Fruit fly (Drosophila melanogaster) whole organism, embryonic: ENCODE data around the gene Tyler.

ENCODE experiments used
- Antp ChIP-seq: fragments of 200-800 bp; sonication (Bioruptor generic); optimal IDR thresholded peaks from 3 replicates; lab custom pipeline; 2016; ENCODE audit warnings: missing biosample characterization, missing genetic modification characterization
- Asciz ChIP-seq: fragments of 200-800 bp; sonication (Bioruptor generic); optimal IDR thresholded peaks from 2 replicates; lab custom pipeline; 2017; ENCODE audit warnings: missing biosample characterization, mild to moderate bottlenecking, missing genetic modification characterization, missing genetic modification reagents
- Atf3 ChIP-seq: fragments of 200-800 bp; sonication (Bioruptor generic); optimal IDR thresholded peaks from 3 replicates; lab custom pipeline; 2016; ENCODE audit warnings: missing biosample characterization, missing genetic modification characterization
- CG10209 ChIP-seq: fragments of 200-800 bp; sonication (Bioruptor generic); optimal IDR thresholded peaks from 3 replicates; lab custom pipeline; 2017; ENCODE audit warnings: missing biosample characterization, mild to moderate bottlenecking, missing genetic modification characterization, missing genetic modification reagents
- CG10543 ChIP-seq: fragments of 200-800 bp; sonication (Bioruptor generic); optimal IDR thresholded peaks from 3 replicates; lab custom pipeline; 2017; ENCODE audit warnings: missing biosample characterization, mild to moderate bottlenecking, missing genetic modification characterization, moderate library complexity
- CG10654 ChIP-seq: fragments of 200-800 bp; sonication (Bioruptor generic); optimal IDR thresholded peaks from 2 replicates; lab custom pipeline; 2016; ENCODE audit warnings: missing biosample characterization, missing genetic modification characterization
- CG13296 ChIP-seq: fragments of 200-800 bp; sonication (Bioruptor generic); optimal IDR thresholded peaks from 3 replicates; lab custom pipeline; 2018; ENCODE audit warnings: missing biosample characterization, mild to moderate bottlenecking, missing genetic modification characterization
- CG13624 ChIP-seq: fragments of 200-800 bp; sonication (Bioruptor generic); optimal IDR thresholded peaks from 2 replicates; lab custom pipeline; 2016; ENCODE audit warnings: missing biosample characterization, missing genetic modification characterization
- CG17186 ChIP-seq: fragments of 200-800 bp; sonication (Bioruptor generic); optimal IDR thresholded peaks from 3 replicates; lab custom pipeline; 2017; ENCODE audit warnings: missing biosample characterization, missing genetic modification reagents, missing genetic modification characterization
- CG33557 ChIP-seq: fragments of 200-800 bp; sonication (Bioruptor generic); optimal IDR thresholded peaks from 2 replicates; lab custom pipeline; 2019; ENCODE audit warnings: missing biosample characterization, mild to moderate bottlenecking, missing genetic modification characterization, moderate library complexity
- CG34376 ChIP-seq: fragments of 200-800 bp; sonication (Bioruptor generic); optimal IDR thresholded peaks from 2 replicates; lab custom pipeline; 2018; ENCODE audit warnings: missing biosample characterization, mild to moderate bottlenecking, missing genetic modification characterization
- CG3995 ChIP-seq: fragments of 200-800 bp; sonication (Bioruptor generic); optimal IDR thresholded peaks from 3 replicates; lab custom pipeline; 2016; ENCODE audit warnings: missing biosample characterization, missing genetic modification characterization
- CG42726 ChIP-seq: fragments of 200-800 bp; sonication (Bioruptor generic); IDR thresholded peaks from 2 replicates; pipeline ENCODE4 v1.3.6; 2022; ENCODE audit warnings: missing biosample characterization, missing genetic modification characterization; ENCODE audit not compliant: partially characterized antibody
- CG4730 ChIP-seq: fragments of 200-800 bp; sonication (Bioruptor generic); IDR thresholded peaks from 2 replicates; pipeline ENCODE4 v1.3.6; 2022; ENCODE audit warnings: missing biosample characterization, missing genetic modification characterization
- CG4854 ChIP-seq: fragments of 200-800 bp; sonication (Bioruptor generic); optimal IDR thresholded peaks from 2 replicates; lab custom pipeline; 2016; ENCODE audit warnings: missing biosample characterization, missing genetic modification characterization, inconsistent platforms
- CG7372 ChIP-seq: fragments of 200-800 bp; sonication (Bioruptor generic); IDR thresholded peaks from 2 replicates; pipeline ENCODE4 v1.3.6; 2022; ENCODE audit warnings: missing biosample characterization, missing genetic modification characterization
- CG8944 ChIP-seq: fragments of 200-800 bp; sonication (Bioruptor generic); optimal IDR thresholded peaks from 3 replicates; lab custom pipeline; 2016; ENCODE audit warnings: missing biosample characterization, missing genetic modification characterization
- CG9797 ChIP-seq: fragments of 200-800 bp; sonication (Bioruptor generic); optimal IDR thresholded peaks from 3 replicates; lab custom pipeline; 2018; ENCODE audit warnings: missing biosample characterization, mild to moderate bottlenecking, missing genetic modification characterization
- Dfd ChIP-seq, 2 experiments: fragments of >200 bp; optimal IDR thresholded peaks; 2 replicates each; lab custom pipeline; 2017; ENCODE audit warnings: missing biosample characterization in 2 of 2, missing genetic modification characterization in 2 of 2
- Dip2 ChIP-seq: fragments of 200-800 bp; sonication (Bioruptor generic); IDR thresholded peaks from 2 replicates; pipeline ENCODE4 v1.3.6; 2022; ENCODE audit warnings: missing biosample characterization, missing genetic modification characterization
- Fer3 ChIP-seq: fragments of 200-800 bp; sonication (Bioruptor generic); optimal IDR thresholded peaks from 2 replicates; lab custom pipeline; 2018; ENCODE audit warnings: missing biosample characterization, mild to moderate bottlenecking, missing genetic modification characterization, moderate library complexity
- Gsc ChIP-seq: fragments of 200-800 bp; sonication (Bioruptor generic); IDR thresholded peaks from 2 replicates; pipeline ENCODE4 v1.3.6; 2022; ENCODE audit warnings: missing biosample characterization, missing genetic modification characterization
- NFAT ChIP-seq: fragments of 200-800 bp; sonication (Bioruptor generic); IDR thresholded peaks from 2 replicates; pipeline ENCODE4 v1.3.6; 2022; ENCODE audit warnings: missing biosample characterization, missing genetic modification characterization
- Ptx1 ChIP-seq: fragments of 200-800 bp; sonication (Bioruptor generic); IDR thresholded peaks from 2 replicates; pipeline ENCODE4 v1.3.6; 2022; ENCODE audit warnings: missing biosample characterization, missing genetic modification characterization
- Ravus ChIP-seq: fragments of 200-800 bp; sonication (Bioruptor generic); IDR thresholded peaks from 2 replicates; pipeline ENCODE4 v1.3.6; 2022; ENCODE audit warnings: missing biosample characterization, missing genetic modification characterization
- Trl ChIP-seq, 3 experiments: fragments of >200 bp in 2 of 3; fragments of 200-800 bp in 1 of 3; sonication (Bioruptor generic) in 1 of 3; optimal IDR thresholded peaks; 2 replicates in 1 of 3; 3 replicates in 2 of 3; lab custom pipeline; 2016 to 2017; ENCODE audit warnings: missing biosample characterization in 1 of 3, missing genetic modification characterization in 1 of 3
- ab ChIP-seq: fragments of 200-800 bp; sonication (Bioruptor generic); optimal IDR thresholded peaks from 2 replicates; lab custom pipeline; 2016; ENCODE audit warnings: missing biosample characterization, missing genetic modification characterization
- abd-A ChIP-seq: fragments of 200-800 bp; sonication (Bioruptor generic); optimal IDR thresholded peaks from 3 replicates; lab custom pipeline; 2019; ENCODE audit warnings: missing biosample characterization, mild to moderate bottlenecking, missing genetic modification characterization, moderate library complexity
- crol ChIP-seq: fragments of 200-800 bp; sonication (Bioruptor generic); IDR thresholded peaks from 2 replicates; pipeline ENCODE4 v1.3.6; 2022; ENCODE audit warnings: missing biosample characterization, missing genetic modification characterization
- disco-r ChIP-seq: fragments of 200-800 bp; sonication (Bioruptor generic); optimal IDR thresholded peaks from 2 replicates; lab custom pipeline; 2016; ENCODE audit warnings: missing biosample characterization, missing genetic modification characterization
- lmd ChIP-seq: fragments of 200-800 bp; sonication (Bioruptor generic); IDR thresholded peaks from 2 replicates; pipeline ENCODE4 v1.3.6; 2022; ENCODE audit warnings: missing biosample characterization, missing genetic modification characterization
- lola ChIP-seq, 3 experiments: fragments of >200 bp in 2 of 3; fragments of 200-800 bp in 1 of 3; sonication (Bioruptor generic) in 1 of 3; optimal IDR thresholded peaks; 2 replicates each; lab custom pipeline; 2017 to 2019; ENCODE audit warnings: missing biosample characterization in 3 of 3, missing genetic modification characterization in 3 of 3, mild to moderate bottlenecking in 1 of 3, moderate library complexity in 1 of 3
- lov ChIP-seq, 2 experiments: fragments of 200-800 bp in 1 of 2; fragments of >200 bp in 1 of 2; sonication (Bioruptor generic) in 1 of 2; IDR thresholded peaks in 1 of 2; optimal IDR thresholded peaks in 1 of 2; 2 replicates in 1 of 2; 3 replicates in 1 of 2; pipeline versions ENCODE4 v1.3.6 to Lab custom; 2017 to 2022; ENCODE audit warnings: missing biosample characterization in 1 of 2, missing genetic modification characterization in 1 of 2
- odd ChIP-seq: fragments of 200-800 bp; sonication (Bioruptor generic); optimal IDR thresholded peaks from 2 replicates; lab custom pipeline; 2017; ENCODE audit warnings: missing biosample characterization, mild to moderate bottlenecking, missing genetic modification characterization
- onecut ChIP-seq: fragments of 200-800 bp; sonication (Bioruptor generic); IDR thresholded peaks from 2 replicates; pipeline ENCODE4 v1.3.6; 2022; ENCODE audit warnings: missing biosample characterization, missing genetic modification characterization
- pan ChIP-seq, 4 experiments: fragments of >200 bp in 3 of 4; fragments of 200-800 bp in 1 of 4; sonication (Bioruptor generic) in 1 of 4; optimal IDR thresholded peaks in 3 of 4; IDR thresholded peaks in 1 of 4; 2 replicates each; pipeline versions ENCODE4 v1.3.6 to Lab custom; 2017 to 2022; ENCODE audit warnings: missing biosample characterization in 2 of 4, missing genetic modification characterization in 2 of 4, mixed read lengths in 1 of 4
- peb ChIP-seq: fragments of 200-800 bp; sonication (Bioruptor generic); IDR thresholded peaks from 2 replicates; pipeline ENCODE4 v1.3.6; 2022; ENCODE audit warnings: missing biosample characterization, missing genetic modification characterization
- pfk ChIP-seq: fragments of 200-800 bp; sonication (Bioruptor generic); optimal IDR thresholded peaks from 2 replicates; lab custom pipeline; 2018; ENCODE audit warnings: missing biosample characterization, mild to moderate bottlenecking, missing genetic modification characterization, moderate library complexity
- ranshi ChIP-seq: fragments of 200-800 bp; sonication (Bioruptor generic); IDR thresholded peaks from 2 replicates; pipeline ENCODE4 v1.3.6; 2022; ENCODE audit warnings: missing biosample characterization, missing genetic modification characterization
- run ChIP-seq: fragments of 200-800 bp; sonication (Bioruptor generic); optimal IDR thresholded peaks from 3 replicates; lab custom pipeline; 2018; ENCODE audit warnings: missing biosample characterization, mild to moderate bottlenecking, missing genetic modification characterization
- salm ChIP-seq: fragments of 200-800 bp; sonication (Bioruptor generic); optimal IDR thresholded peaks from 2 replicates; lab custom pipeline; 2018; ENCODE audit warnings: missing biosample characterization, mild to moderate bottlenecking, missing genetic modification characterization
- sima ChIP-seq: fragments of 200-800 bp; sonication (Bioruptor generic); optimal IDR thresholded peaks from 2 replicates; lab custom pipeline; 2016; ENCODE audit warnings: missing biosample characterization, missing genetic modification characterization
- sna ChIP-seq: fragments of 200-800 bp; sonication (Bioruptor generic); IDR thresholded peaks from 2 replicates; pipeline ENCODE4 v1.3.6; 2022; ENCODE audit warnings: missing biosample characterization, missing genetic modification characterization; ENCODE audit not compliant: partially characterized antibody
- sqz ChIP-seq: fragments of 200-800 bp; sonication (Bioruptor generic); optimal IDR thresholded peaks from 3 replicates; lab custom pipeline; 2018; ENCODE audit warnings: missing biosample characterization, mild to moderate bottlenecking, missing genetic modification characterization
- tin ChIP-seq: fragments of 200-800 bp; sonication (Bioruptor generic); optimal IDR thresholded peaks from 3 replicates; lab custom pipeline; 2016; ENCODE audit warnings: missing biosample characterization, missing genetic modification characterization
- tup ChIP-seq: fragments of 200-800 bp; sonication (Bioruptor generic); optimal IDR thresholded peaks from 2 replicates; lab custom pipeline; 2016; ENCODE audit warnings: missing biosample characterization, mild to moderate bottlenecking, missing genetic modification characterization, moderate library complexity
- twi ChIP-seq: fragments of 200-800 bp; optimal IDR thresholded peaks from 2 replicates; lab custom pipeline; 2019; ENCODE audit warnings: missing biosample characterization, mild to moderate bottlenecking, missing genetic modification characterization, moderate library complexity
- unc-4 ChIP-seq: fragments of 200-800 bp; sonication (Bioruptor generic); IDR thresholded peaks from 2 replicates; pipeline ENCODE4 v1.3.6; 2022; ENCODE audit warnings: missing biosample characterization, missing genetic modification characterization; ENCODE audit not compliant: partially characterized antibody

Gene Tyler

dm6 chrX:19603953-19604352 is 7.4 kb upstream of the Tyler start (continued):
- peak; percentile 13 for TF ChIP-seq abd-A (tag; lab: Kevin White, UChicago)
- peak; percentile 32 for TF ChIP-seq CG8944 (GFP tag; lab: Kevin White, UChicago)
- TF ChIP-seq crol, result no peak
- no peak for TF ChIP-seq CG17186 (GFP tag; lab: Kevin White, UChicago)
- TF ChIP-seq peb (GFP tag; lab: Robert Waterston, UW), result peak; percentile 40; the same call in 1 of the 2 replicates
- TF ChIP-seq tup (GFP tag; lab: Kevin White, UChicago), result no peak
- peak; percentile 82 for TF ChIP-seq Ptx1 (GFP tag; lab: Robert Waterston, UW)
- peak; percentile 32 for TF ChIP-seq Antp (GFP tag; lab: Kevin White, UChicago)
- TF ChIP-seq Fer3 (tag; lab: Kevin White, UChicago), result peak; percentile 80
- peak; percentile 80; the same call in 1 of the 2 replicates for TF ChIP-seq ranshi
- peak; percentile 54 for TF ChIP-seq onecut
- no peak for TF ChIP-seq CG42726 (GFP tag; lab: Robert Waterston, UW)
- no peak for TF ChIP-seq lov (optimal IDR thresholded peaks at IDR 0.05; lab: Kevin White, UChicago)
- TF ChIP-seq lov (GFP tag; IDR thresholded peaks at IDR 0.05; lab: Robert Waterston, UW), result no peak

dm6 chrX:19604997-19605396 is 6.3 kb upstream of the Tyler start, which contains the start of gene CG14207:
CG14207 (plus strand) TSS chrX:19605199.
- TF ChIP-seq disco-r, result no peak
- no peak for TF ChIP-seq pan (optimal IDR thresholded peaks at IDR 0.05; lab: Kevin White, UChicago)
- TF ChIP-seq pan (GFP tag; optimal IDR thresholded peaks at IDR 0.05 in 1 of 2, IDR thresholded peaks at IDR 0.05 in 1 of 2), result peak in 1 of 2 experiments; percentile 30
- peak; percentile 40 for TF ChIP-seq CG13296 (GFP tag; lab: Kevin White, UChicago)
- TF ChIP-seq Dip2 (GFP tag; lab: Robert Waterston, UW), result no peak
- TF ChIP-seq CG9797 (GFP tag; lab: Kevin White, UChicago), result no peak
- no peak for TF ChIP-seq lmd (GFP tag; lab: Robert Waterston, UW)
- no peak for TF ChIP-seq salm (tag; lab: Kevin White, UChicago)
- no peak for TF ChIP-seq CG4854 (GFP tag; lab: Kevin White, UChicago)
- no peak for TF ChIP-seq Dfd (GFP tag; optimal IDR thresholded peaks at IDR 0.05; lab: Kevin White, UChicago)
- TF ChIP-seq CG13624 (GFP tag; lab: Kevin White, UChicago), result peak; percentile 56
- TF ChIP-seq sna (GFP tag; lab: Robert Waterston, UW), result peak; percentile 57; the same call in 1 of the 2 replicates
- no peak for TF ChIP-seq CG10209 (GFP tag; lab: Kevin White, UChicago)
- TF ChIP-seq CG33557 (GFP tag; lab: Kevin White, UChicago), result no peak
- no peak for TF ChIP-seq Ravus (GFP tag; lab: Robert Waterston, UW)
- TF ChIP-seq CG10543 (GFP tag; lab: Kevin White, UChicago), result peak; percentile 40
- no peak for TF ChIP-seq sima (GFP tag; lab: Kevin White, UChicago)
- no peak for TF ChIP-seq Gsc (GFP tag; lab: Robert Waterston, UW)
- no peak for TF ChIP-seq tin (GFP tag; lab: Kevin White, UChicago)
- TF ChIP-seq odd (GFP tag; lab: Kevin White, UChicago), result no peak
- TF ChIP-seq twi (tag; lab: Kevin White, UChicago), result no peak
- TF ChIP-seq Trl (optimal IDR thresholded peaks at IDR 0.05; lab: Kevin White, UChicago), result no peak
- TF ChIP-seq Trl (GFP tag; optimal IDR thresholded peaks at IDR 0.05; lab: Kevin White, UChicago), result peak; percentile 7
- no peak for TF ChIP-seq Atf3 (GFP tag; lab: Kevin White, UChicago)
- TF ChIP-seq CG34376 (GFP tag; lab: Kevin White, UChicago), result peak; percentile 43
- no peak for TF ChIP-seq CG4730 (GFP tag; lab: Robert Waterston, UW)
- TF ChIP-seq sqz (GFP tag; lab: Kevin White, UChicago), result peak; percentile 22
- no peak for TF ChIP-seq CG10654 (GFP tag; lab: Kevin White, UChicago)
- no peak for TF ChIP-seq CG7372 (GFP tag; lab: Robert Waterston, UW)
- no peak for TF ChIP-seq lola (GFP tag; optimal IDR thresholded peaks at IDR 0.05; lab: Kevin White, UChicago)
- no peak for TF ChIP-seq ab (GFP tag; lab: Kevin White, UChicago)
- TF ChIP-seq unc-4 (GFP tag; lab: Robert Waterston, UW), result peak; percentile 67
- no peak for TF ChIP-seq run (tag; lab: Kevin White, UChicago)
- TF ChIP-seq CG3995 (GFP tag; lab: Kevin White, UChicago), result no peak
- TF ChIP-seq ranshi, result no peak
- TF ChIP-seq Asciz, result no peak
- TF ChIP-seq pfk (GFP tag; lab: Kevin White, UChicago), result no peak
- peak; percentile 23; the same call in 1 of the 2 replicates for TF ChIP-seq NFAT (GFP tag; lab: Robert Waterston, UW)
